Fruit fly (Drosophila melanogaster): ENCODE measurements around the gene RPA3.
"Not testable (repeated sequence)": the region's sequence is repeated elsewhere in the genome, so short reads cannot be mapped to it uniquely, and the experiment has no call there.

DNA sequence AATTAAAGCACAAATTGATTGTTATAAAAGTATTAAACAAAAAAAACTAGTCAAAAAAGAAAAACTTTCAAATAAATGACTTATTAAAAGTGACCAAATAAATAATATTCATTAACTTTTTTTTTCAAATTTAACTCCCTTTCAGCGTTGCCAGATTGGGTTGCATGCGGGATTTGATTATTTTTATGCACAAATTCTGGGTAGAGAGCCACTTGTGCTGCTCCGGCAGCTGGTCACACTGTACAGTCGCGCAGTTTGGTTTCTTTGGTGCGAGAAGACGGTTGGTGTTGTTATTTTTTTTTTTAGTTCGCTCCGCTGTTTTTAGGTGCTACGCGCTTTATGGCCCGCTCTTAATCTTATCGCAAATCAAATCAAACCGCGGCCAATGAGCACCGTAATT is 16.1 kb downstream of the RPA3 start, which contains the start of gene rho-4:
- not testable (repeated sequence) for TF ChIP-seq EcR (GFP tag; optimal IDR thresholded peaks at IDR 0.05); CG8478 (optimal IDR thresholded peaks at IDR 0.05); Dll (optimal IDR thresholded peaks at IDR 0.05); pan (optimal IDR thresholded peaks at IDR 0.05); usp (GFP tag; optimal IDR thresholded peaks at IDR 0.05); psq (optimal IDR thresholded peaks at IDR 0.05)
